Worm (Caenorhabditis elegans) whole organism, mixed stage, embryonic: ENCODE results near the gene rad-54.B.

Experiments
- ham-2 ChIP-seq: fragments of 200-800 bp; sonication (Bioruptor generic); optimal IDR thresholded peaks from 2 replicates; lab custom pipeline; 2018; ENCODE audit warnings: mild to moderate bottlenecking, missing genetic modification characterization, missing compliant biosample characterization

rad-54.B gene

ce11 chrIV:17010274-17010673, 60.4 kb downstream of the rad-54.B start:
- TF ChIP-seq ham-2 (GFP tag; lab: Kevin White, UChicago), result no peak
